Worm (Caenorhabditis elegans): ENCODE data around the gene C18F10.7.
A peak's percentile ranks its signal among the peaks of the same experiment; 100 is the strongest.

C18F10.7 gene

ce11 chrIII:6317345-6317744 is 39.2 kb upstream of the C18F10.7 start:
- TF ChIP-seq fkh-10 (GFP tag; optimal IDR thresholded peaks at IDR 0.05), result peak; percentile 96
- TF ChIP-seq lin-39 (tag; optimal IDR thresholded peaks at IDR 0.05), result no peak

- TF ChIP-seq jun-1 (tag; optimal IDR thresholded peaks at IDR 0.05), result no peak
- no peak for TF ChIP-seq unc-62 (GFP tag; optimal IDR thresholded peaks at IDR 0.05)
- no peak for TF ChIP-seq lin-39 (tag; optimal IDR thresholded peaks at IDR 0.05)
- TF ChIP-seq nhr-11 (tag; optimal IDR thresholded peaks at IDR 0.05), result no peak
Observed at ce11 chrIII:6316795-6317194, 38.6 kb upstream of the C18F10.7 start.

- TF ChIP-seq fkh-10 (GFP tag; optimal IDR thresholded peaks at IDR 0.05) (no peak), mdl-1 (tag; optimal IDR thresholded peaks at IDR 0.05) (no peak), pqm-1 (tag; optimal IDR thresholded peaks at IDR 0.05) (no peak), egl-27 (tag; optimal IDR thresholded peaks at IDR 0.05) (no peak), nhr-77 (tag; optimal IDR thresholded peaks at IDR 0.05) (no peak), elt-1 (tag; optimal IDR thresholded peaks at IDR 0.05) (no peak), nhr-43 (tag; optimal IDR thresholded peaks at IDR 0.05; ENCODE audit: poor library complexity, severe bottlenecking) (no peak), jun-1 (tag; optimal IDR thresholded peaks at IDR 0.05) (no peak), nhr-23 (tag; optimal IDR thresholded peaks at IDR 0.05) (no peak), lin-39 (tag; optimal IDR thresholded peaks at IDR 0.05) (no peak), unc-62 (GFP tag; optimal IDR thresholded peaks at IDR 0.05) (no peak), nhr-12 (tag; optimal IDR thresholded peaks at IDR 0.05) (no peak), zag-1 (tag; optimal IDR thresholded peaks at IDR 0.05) (no peak), fos-1 (tag; optimal IDR thresholded peaks at IDR 0.05) (no peak), hmg-11 (tag; optimal IDR thresholded peaks at IDR 0.05) (no peak), elt-3 (tag; optimal IDR thresholded peaks at IDR 0.05) (no peak), tbx-2 (tag; optimal IDR thresholded peaks at IDR 0.05) (no peak)
Observed at ce11 chrIII:6315515-6315914, 37.4 kb upstream of the C18F10.7 start.

ce11 chrIII:6312244-6312643 is 34.1 kb upstream of the C18F10.7 start:
- no peak for TF ChIP-seq mdl-1 (tag; optimal IDR thresholded peaks at IDR 0.05)
- TF ChIP-seq nhr-77 (tag; optimal IDR thresholded peaks at IDR 0.05), result no peak
- no peak for TF ChIP-seq skn-1 (tag; optimal IDR thresholded peaks at IDR 0.05)
- TF ChIP-seq jun-1 (tag; optimal IDR thresholded peaks at IDR 0.05), result no peak

- TF ChIP-seq lin-39 (tag; optimal IDR thresholded peaks at IDR 0.05) (peak; percentile 26), nfya-1 (tag; optimal IDR thresholded peaks at IDR 0.05; ENCODE audit: insufficient read depth) (no peak), nhr-43 (tag; optimal IDR thresholded peaks at IDR 0.05; ENCODE audit: poor library complexity, severe bottlenecking) (no peak), elt-1 (tag; optimal IDR thresholded peaks at IDR 0.05) (no peak)
Observed at ce11 chrIII:6311452-6311851, 33.3 kb upstream of the C18F10.7 start.

- TF ChIP-seq fkh-10 (GFP tag; optimal IDR thresholded peaks at IDR 0.05) (peak; percentile 43), ama-1 (optimal IDR thresholded peaks at IDR 0.05) (no peak)
Observed at ce11 chrIII:6310352-6310751, 32.2 kb upstream of the C18F10.7 start.

ce11 chrIII:6309066-6309465 is 30.9 kb upstream of the C18F10.7 start, which contains the start of gene gar-2:
Gene gar-2 (plus strand): TSS chrIII:6309366.
- no peak for TF ChIP-seq hmg-11 (tag; optimal IDR thresholded peaks at IDR 0.05)
- TF ChIP-seq egl-27 (tag; optimal IDR thresholded peaks at IDR 0.05), result no peak
- no peak for TF ChIP-seq daf-12 (tag; optimal IDR thresholded peaks at IDR 0.05)
- TF ChIP-seq nhr-11 (tag; optimal IDR thresholded peaks at IDR 0.05), result no peak
- no peak for TF ChIP-seq lin-39 (tag; optimal IDR thresholded peaks at IDR 0.05)
- TF ChIP-seq nhr-237 (tag; optimal IDR thresholded peaks at IDR 0.05), result no peak
- TF ChIP-seq elt-1 (tag; optimal IDR thresholded peaks at IDR 0.05), result no peak
- TF ChIP-seq ztf-4 (tag; optimal IDR thresholded peaks at IDR 0.05), result no peak
- TF ChIP-seq unc-39 (tag; optimal IDR thresholded peaks at IDR 0.05), result no peak
- TF ChIP-seq mdl-1 (tag; optimal IDR thresholded peaks at IDR 0.05), result no peak

ce11 chrIII:6307832-6308231 is 29.7 kb upstream of the C18F10.7 start:
- TF ChIP-seq mdl-1 (tag; optimal IDR thresholded peaks at IDR 0.05), result no peak
- TF ChIP-seq pqm-1 (tag; optimal IDR thresholded peaks at IDR 0.05), result no peak
- no peak for TF ChIP-seq lsy-12 (tag; optimal IDR thresholded peaks at IDR 0.05)
- TF ChIP-seq egl-5 (tag; optimal IDR thresholded peaks at IDR 0.05), result no peak
- no peak for TF ChIP-seq pha-4 (tag; optimal IDR thresholded peaks at IDR 0.05)
- TF ChIP-seq skn-1 (tag; optimal IDR thresholded peaks at IDR 0.05), result no peak
- TF ChIP-seq nhr-25 (tag; optimal IDR thresholded peaks at IDR 0.05), result no peak
- TF ChIP-seq zag-1 (tag; optimal IDR thresholded peaks at IDR 0.05), result no peak
- no peak for TF ChIP-seq unc-39 (tag; optimal IDR thresholded peaks at IDR 0.05)
- TF ChIP-seq elt-3 (tag; optimal IDR thresholded peaks at IDR 0.05), result no peak
- no peak for TF ChIP-seq unc-62 (GFP tag; optimal IDR thresholded peaks at IDR 0.05)
- TF ChIP-seq fkh-10 (GFP tag; optimal IDR thresholded peaks at IDR 0.05), result peak; percentile 22
- peak; percentile 41 for TF ChIP-seq nfya-1 (tag; optimal IDR thresholded peaks at IDR 0.05; ENCODE audit: insufficient read depth)
- no peak for TF ChIP-seq ceh-9 (tag; optimal IDR thresholded peaks at IDR 0.05)
- no peak for TF ChIP-seq aly-2 (tag; optimal IDR thresholded peaks at IDR 0.05)
- no peak for TF ChIP-seq ZK546.5 (tag; optimal IDR thresholded peaks at IDR 0.05)
- no peak for TF ChIP-seq ceh-82 (tag; optimal IDR thresholded peaks at IDR 0.05)
- peak; percentile 67 for TF ChIP-seq elt-1 (tag; optimal IDR thresholded peaks at IDR 0.05)
